Worm (Caenorhabditis elegans) whole organism, L4 larva: ENCODE measurements around the gene eif-3.F.

Experiments used
- F10B5.3 ChIP-seq: sonication (generic microtip); optimal IDR thresholded peaks from 2 replicates; lab custom pipeline; 2016; ENCODE audit warnings: mild to moderate bottlenecking, missing genetic modification characterization, missing compliant biosample characterization
- R02D3.7 ChIP-seq: fragments of 150-350 bp; sonication (generic microtip); optimal IDR thresholded peaks from 3 replicates; lab custom pipeline; 2014; ENCODE audit warnings: missing biosample characterization, missing genetic modification characterization
- T26A8.4 ChIP-seq: fragments of 200-800 bp; sonication (Bioruptor generic); IDR thresholded peaks from 2 replicates; pipeline ENCODE4 v1.3.6; 2022; ENCODE audit warnings: missing genetic modification characterization, missing compliant biosample characterization
- Y105C5A.15 ChIP-seq: fragments of 200-800 bp; sonication (Bioruptor generic); IDR thresholded peaks from 2 replicates; pipeline ENCODE4 v1.3.6; 2022; ENCODE audit warnings: missing genetic modification characterization, missing compliant biosample characterization
- Y5F2A.4 ChIP-seq: fragments of 200-800 bp; sonication (Bioruptor generic); optimal IDR thresholded peaks from 2 replicates; lab custom pipeline; 2018; ENCODE audit warnings: mild to moderate bottlenecking, missing genetic modification characterization, missing compliant biosample characterization
- Y75B8A.6 ChIP-seq: fragments of 200-800 bp; sonication (Bioruptor generic); IDR thresholded peaks from 2 replicates; pipeline ENCODE4 v1.3.6; 2022; ENCODE audit warnings: missing genetic modification reagents, missing genetic modification characterization, missing compliant biosample characterization
- aha-1 ChIP-seq: fragments of 150-350 bp; peaks from one replicate; lab custom pipeline; 2014; ENCODE audit warnings: missing biosample characterization, missing genetic modification characterization
- ama-1 ChIP-seq: fragments of 150-350 bp; optimal IDR thresholded peaks from 2 replicates; lab custom pipeline; 2014; ENCODE audit warnings: inconsistent platforms, mixed read lengths
- arid-1 ChIP-seq: fragments of 200-800 bp; sonication (Bioruptor generic); conservative IDR thresholded peaks from 2 replicates; pipeline ENCODE4 v1.3.6; 2022; ENCODE audit warnings: missing genetic modification reagents, missing genetic modification characterization, missing compliant biosample characterization
- ceh-28 ChIP-seq: fragments of 150-350 bp; optimal IDR thresholded peaks from 2 replicates; lab custom pipeline; 2014; ENCODE audit warnings: missing biosample characterization, missing genetic modification reagents, missing genetic modification characterization
- ceh-44 ChIP-seq: fragments of 200-800 bp; sonication (Bioruptor generic); IDR thresholded peaks from 2 replicates; pipeline ENCODE4 v1.3.6; 2022; ENCODE audit warnings: missing genetic modification reagents, missing genetic modification characterization, missing compliant biosample characterization
- ces-1 ChIP-seq: fragments of 150-350 bp; sonication (generic microtip); optimal IDR thresholded peaks from 4 replicates; lab custom pipeline; 2014; ENCODE audit warnings: missing biosample characterization, missing genetic modification reagents, missing genetic modification characterization
- ctbp-1 ChIP-seq: fragments of 200-800 bp; sonication (Bioruptor generic); IDR thresholded peaks from 2 replicates; pipeline ENCODE4 v1.3.6; 2022; ENCODE audit warnings: missing genetic modification reagents, missing genetic modification characterization, missing compliant biosample characterization
- daf-16 ChIP-seq, 3 experiments: sonication (generic microtip); optimal IDR thresholded peaks; 2 replicates each; lab custom pipeline; 2016 to 2017; ENCODE audit warnings: missing genetic modification characterization in 3 of 3, missing genetic modification reagents in 3 of 3, mild to moderate bottlenecking in 2 of 3, missing compliant biosample characterization in 2 of 3, missing biosample characterization in 1 of 3, moderate library complexity in 1 of 3
- dmd-6 ChIP-seq: fragments of 200-800 bp; sonication (Bioruptor generic); IDR thresholded peaks from 2 replicates; pipeline ENCODE4 v1.3.6; 2022; ENCODE audit warnings: missing genetic modification reagents, missing genetic modification characterization, missing compliant biosample characterization
- dmd-9 ChIP-seq: fragments of 200-800 bp; sonication (Bioruptor generic); IDR thresholded peaks from 2 replicates; pipeline ENCODE4 v1.3.6; 2022; ENCODE audit warnings: missing genetic modification reagents, missing genetic modification characterization, missing compliant biosample characterization
- duxl-1 ChIP-seq: sonication (generic microtip); optimal IDR thresholded peaks from 2 replicates; lab custom pipeline; 2016; ENCODE audit warnings: mild to moderate bottlenecking, missing genetic modification characterization, moderate library complexity, missing compliant biosample characterization; ENCODE audit not compliant: poor library complexity
- egl-43 ChIP-seq: fragments of 200-800 bp; sonication (Bioruptor generic); IDR thresholded peaks from 2 replicates; pipeline ENCODE4 v1.3.6; 2022; ENCODE audit warnings: missing genetic modification reagents, missing genetic modification characterization, missing compliant biosample characterization
- fkh-10 ChIP-seq: fragments of 150-350 bp; optimal IDR thresholded peaks from 2 replicates; lab custom pipeline; 2014; ENCODE audit warnings: missing biosample characterization, missing genetic modification reagents, missing genetic modification characterization
- hlh-11 ChIP-seq: fragments of 200-800 bp; sonication (Bioruptor generic); optimal IDR thresholded peaks from 2 replicates; lab custom pipeline; 2018; ENCODE audit warnings: mild to moderate bottlenecking, missing genetic modification characterization, missing compliant biosample characterization
- lin-1 ChIP-seq: fragments of 200-800 bp; sonication (Bioruptor generic); IDR thresholded peaks from 2 replicates; pipeline ENCODE4 v1.3.6; 2022; ENCODE audit warnings: missing genetic modification reagents, missing genetic modification characterization, missing compliant biosample characterization
- lin-29 ChIP-seq: fragments of 200-800 bp; sonication (Bioruptor generic); IDR thresholded peaks from 2 replicates; pipeline ENCODE4 v1.3.6; 2022; ENCODE audit warnings: missing genetic modification reagents, missing genetic modification characterization, missing compliant biosample characterization
- lir-3 ChIP-seq: sonication (generic microtip); optimal IDR thresholded peaks from 2 replicates; lab custom pipeline; 2016; ENCODE audit warnings: mild to moderate bottlenecking, missing genetic modification characterization, missing compliant biosample characterization
- mdt-29 ChIP-seq: fragments of 200-800 bp; sonication (Bioruptor generic); IDR thresholded peaks from 2 replicates; pipeline ENCODE4 v1.3.6; 2022; ENCODE audit warnings: missing genetic modification reagents, missing genetic modification characterization, missing compliant biosample characterization
- mxl-2 ChIP-seq: fragments of 200-800 bp; sonication (Bioruptor generic); conservative IDR thresholded peaks from 2 replicates; pipeline ENCODE4 v1.3.6; 2022; ENCODE audit warnings: missing genetic modification reagents, missing genetic modification characterization, missing compliant biosample characterization
- nhr-102 ChIP-seq: sonication (generic microtip); optimal IDR thresholded peaks from 2 replicates; lab custom pipeline; 2016; ENCODE audit warnings: mild to moderate bottlenecking, missing genetic modification characterization, moderate library complexity, missing compliant biosample characterization
- nhr-237 ChIP-seq: sonication (generic microtip); optimal IDR thresholded peaks from 2 replicates; lab custom pipeline; 2017; ENCODE audit warnings: missing biosample characterization, missing genetic modification characterization
- nhr-28 ChIP-seq: fragments of 150-350 bp; optimal IDR thresholded peaks from 2 replicates; lab custom pipeline; 2014; ENCODE audit warnings: missing biosample characterization, missing genetic modification characterization
- nhr-76 ChIP-seq: fragments of 150-350 bp; optimal IDR thresholded peaks from 2 replicates; lab custom pipeline; 2014; ENCODE audit warnings: missing biosample characterization, missing genetic modification characterization
- php-3 ChIP-seq: fragments of 200-800 bp; sonication (Bioruptor generic); IDR thresholded peaks from 2 replicates; pipeline ENCODE4 v1.3.6; 2022; ENCODE audit warnings: missing genetic modification reagents, missing genetic modification characterization, missing compliant biosample characterization
- pqm-1 ChIP-seq: sonication (generic microtip); optimal IDR thresholded peaks from 2 replicates; lab custom pipeline; 2017; ENCODE audit warnings: missing biosample characterization, missing genetic modification characterization
- set-16 ChIP-seq: fragments of 200-800 bp; sonication (Bioruptor generic); IDR thresholded peaks from 2 replicates; pipeline ENCODE4 v1.3.6; 2022; ENCODE audit warnings: missing genetic modification reagents, missing genetic modification characterization, missing compliant biosample characterization
- spr-1 ChIP-seq: sonication (generic microtip); optimal IDR thresholded peaks from 2 replicates; lab custom pipeline; 2016; ENCODE audit warnings: mild to moderate bottlenecking, missing genetic modification characterization, missing compliant biosample characterization
- tag-97 ChIP-seq: fragments of 200-800 bp; sonication (Bioruptor generic); IDR thresholded peaks from 2 replicates; pipeline ENCODE4 v1.3.6; 2022; ENCODE audit warnings: missing genetic modification characterization, missing compliant biosample characterization
- zip-11 ChIP-seq: fragments of 200-800 bp; sonication (Bioruptor generic); IDR thresholded peaks from 2 replicates; pipeline ENCODE4 v1.3.6; 2022; ENCODE audit warnings: missing genetic modification characterization, missing compliant biosample characterization
- zip-2 ChIP-seq: fragments of 150-350 bp; optimal IDR thresholded peaks from 2 replicates; lab custom pipeline; 2014; ENCODE audit warnings: missing biosample characterization, missing genetic modification characterization

eif-3.F gene

DNA sequence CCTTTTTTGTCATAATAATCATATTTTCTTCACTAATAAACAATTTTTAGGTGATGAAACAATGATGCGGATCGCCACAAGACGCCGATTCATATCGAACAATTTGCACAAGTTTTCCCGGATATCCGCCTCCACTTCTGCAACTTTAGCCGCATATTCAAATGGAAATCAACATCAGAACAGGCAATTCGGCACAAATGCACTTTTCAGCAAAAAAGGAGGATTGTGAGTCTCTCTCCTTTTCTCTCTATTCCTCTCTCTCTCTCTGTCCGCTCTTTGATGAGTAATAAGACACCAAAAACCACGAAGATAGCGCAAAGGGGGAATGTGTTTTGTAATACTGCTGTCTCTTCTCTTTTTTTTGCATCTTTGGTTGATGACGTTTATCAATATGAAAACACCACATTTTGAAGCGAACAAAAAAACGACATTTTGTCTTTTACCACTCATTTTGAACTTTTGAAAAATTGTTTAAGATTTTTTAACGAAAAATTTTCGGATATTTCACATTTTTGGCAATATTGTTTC is 6.6 kb upstream of the eif-3.F start, which contains the start of gene eat-3 (continued):
- TF ChIP-seq ctbp-1 (GFP tag; lab: Robert Waterston, UW), result 0 out of 2 replicates have a peak, but pooled peaks have one; percentile 26

DNA sequence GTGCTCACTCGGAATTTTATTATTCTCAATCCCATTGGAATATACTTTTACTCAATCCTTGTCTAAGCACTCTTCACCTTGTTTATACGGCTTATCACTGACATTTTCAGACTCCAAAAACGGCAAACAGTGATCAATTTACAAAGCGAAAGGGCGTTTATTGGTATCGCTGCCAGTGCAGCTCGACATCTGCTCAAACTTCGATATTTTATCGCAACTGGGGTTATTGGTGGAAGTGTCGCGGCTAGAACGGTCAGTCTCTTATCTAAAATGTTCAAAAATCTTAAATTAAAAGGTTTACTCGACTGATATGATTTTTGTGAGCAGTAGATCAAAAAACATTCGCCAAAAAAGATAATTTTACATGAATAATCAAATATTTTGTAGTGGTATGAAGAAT is 5.9 kb upstream of the eif-3.F start:
- TF ChIP-seq php-3 (GFP tag; lab: Robert Waterston, UW) (0 out of 2 replicates have a peak, but pooled peaks have one; percentile 16), pqm-1 (peak; percentile 78), hlh-11 (tag; lab: Kevin White, UChicago) (peak; percentile 81), dmd-6 (peak; percentile 77), nhr-28 (tag; lab: Kevin White, UChicago) (peak; percentile 59), R02D3.7 (tag; lab: Kevin White, UChicago) (no peak), duxl-1 (no peak), ceh-44 (GFP tag; lab: Robert Waterston, UW) (no peak), zip-11 (GFP tag; lab: Robert Waterston, UW) (no peak), daf-16 (GFP tag; optimal IDR thresholded peaks at IDR 0.05; lab: Kevin White, UChicago) (no peak), daf-16 (tag; optimal IDR thresholded peaks at IDR 0.05; lab: Kevin White, UChicago) (peak; percentile 57), ctbp-1 (GFP tag; lab: Robert Waterston, UW) (no peak), ceh-28 (no peak)

DNA sequence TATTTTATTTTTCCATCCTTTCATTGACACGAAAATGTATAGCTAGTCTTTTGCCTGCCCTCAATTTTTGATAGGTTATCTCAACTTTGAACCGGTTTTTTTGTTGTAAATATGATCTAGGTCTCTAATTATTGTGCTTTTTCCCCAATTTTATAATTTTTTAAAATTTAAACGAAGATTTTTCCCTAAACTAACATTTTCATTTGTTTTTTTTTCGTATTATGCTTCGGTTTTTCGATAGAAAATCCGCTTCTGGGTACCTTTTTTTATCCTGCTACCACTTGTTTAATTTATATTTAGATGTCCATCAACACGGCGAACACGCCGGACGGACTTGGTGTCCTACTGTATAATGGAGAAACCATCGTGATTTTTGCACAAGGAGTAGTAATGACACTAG is 2.0 kb upstream of the eif-3.F start, which contains the start of gene wbp-2:
TSS of gene wbp-2 (plus strand) at position 301 of the 400 bp plus-strand sequence.
- no peak for TF ChIP-seq nhr-102 (tag; lab: Kevin White, UChicago)
- no peak for TF ChIP-seq daf-16 (GFP tag; optimal IDR thresholded peaks at IDR 0.05; lab: Kevin White, UChicago)
- TF ChIP-seq daf-16 (tag; optimal IDR thresholded peaks at IDR 0.05; lab: Kevin White, UChicago), result no peak
- TF ChIP-seq lir-3 (tag; lab: Kevin White, UChicago), result no peak
- TF ChIP-seq mxl-2, result no peak
- no peak for TF ChIP-seq aha-1
- TF ChIP-seq ama-1 (lab: Kevin White, UChicago), result no peak
- TF ChIP-seq Y105C5A.15 (GFP tag; lab: Robert Waterston, UW), result no peak
- TF ChIP-seq ceh-28, result no peak
- TF ChIP-seq egl-43 (GFP tag; lab: Robert Waterston, UW), result no peak
- no peak for TF ChIP-seq nhr-237 (tag; lab: Kevin White, UChicago)
- TF ChIP-seq lin-29 (GFP tag; lab: Robert Waterston, UW), result no peak
- TF ChIP-seq, all 104 proteins: peak for 0

DNA sequence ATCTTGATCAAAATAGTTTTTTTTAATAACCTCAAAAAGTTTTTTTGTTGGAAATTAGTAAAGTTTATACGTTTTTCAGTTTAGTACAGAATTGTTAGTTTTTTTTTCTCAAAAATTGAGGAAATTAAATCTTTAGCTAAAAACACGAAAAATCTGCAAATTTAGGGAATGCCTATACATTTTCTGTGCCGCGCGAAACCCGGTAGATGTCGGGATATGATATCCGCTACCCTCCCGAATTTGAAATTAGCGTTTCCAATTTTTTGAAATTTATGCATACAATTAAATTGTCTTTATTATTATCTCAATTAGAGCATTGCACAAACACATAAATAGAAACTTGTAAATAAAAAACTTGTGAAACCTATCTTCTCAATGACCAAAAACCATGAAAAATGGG is 1.6 kb downstream of the eif-3.F start:
- TF ChIP-seq nhr-76, result no peak
- TF ChIP-seq Y75B8A.6 (GFP tag; lab: Robert Waterston, UW), result no peak
- TF ChIP-seq nhr-28 (tag; lab: Kevin White, UChicago), result no peak
- no peak for TF ChIP-seq zip-2 (tag; lab: Kevin White, UChicago)
- no peak for TF ChIP-seq spr-1 (tag; lab: Kevin White, UChicago)
- no peak for TF ChIP-seq fkh-10 (GFP tag; lab: Kevin White, UChicago)
- no peak for TF ChIP-seq ces-1 (GFP tag; lab: Kevin White, UChicago)
- TF ChIP-seq T26A8.4, result no peak
- TF ChIP-seq mdt-29, result no peak
- TF ChIP-seq F10B5.3 (tag; lab: Kevin White, UChicago), result no peak
- no peak for TF ChIP-seq lin-1 (GFP tag; lab: Robert Waterston, UW)
- TF ChIP-seq ctbp-1 (GFP tag; lab: Robert Waterston, UW), result no peak
- TF ChIP-seq dmd-9 (GFP tag; lab: Robert Waterston, UW), result no peak
- no peak for TF ChIP-seq tag-97

DNA sequence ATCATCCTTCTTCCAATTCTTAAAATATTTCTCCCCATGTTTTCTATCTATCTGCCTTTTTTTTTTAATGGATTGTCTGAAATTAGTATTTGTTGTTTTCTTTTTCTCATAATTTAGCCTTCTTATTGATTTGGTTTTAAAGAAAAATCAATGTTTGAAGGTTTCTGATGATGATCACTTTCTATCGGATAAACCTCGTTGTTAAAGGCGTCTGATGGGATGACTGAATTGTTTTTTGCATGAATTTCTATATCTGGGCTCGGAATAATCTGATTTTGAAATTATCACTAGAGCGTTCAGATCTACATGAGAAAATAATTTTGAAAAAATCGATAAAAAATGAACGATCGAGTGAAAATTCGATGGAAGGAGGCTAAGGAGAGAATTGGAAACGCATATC is 2.3 kb downstream of the eif-3.F start, which contains the start of gene scp-1:
TSS of gene scp-1 (plus strand) at position 301 of the 400 bp plus-strand sequence.
- TF ChIP-seq arid-1, result no peak
- no peak for TF ChIP-seq Y5F2A.4 (GFP tag; lab: Kevin White, UChicago)
- TF ChIP-seq ceh-28, result peak; percentile 4
- no peak for TF ChIP-seq hlh-11 (tag; lab: Kevin White, UChicago)
- TF ChIP-seq set-16 (GFP tag; lab: Robert Waterston, UW), result no peak
